Worm (Caenorhabditis elegans) whole organism, young adult: Measurements from ENCODE around the gene cyp-34A8.

ENCODE experiments used
- B0336.3 ChIP-seq: fragments of 200-800 bp; sonication (Bioruptor generic); IDR thresholded peaks from 2 replicates; pipeline ENCODE4 v1.3.6; 2022; ENCODE audit warnings: missing genetic modification characterization, missing compliant biosample characterization
- F22D6.2 ChIP-seq: sonication (generic microtip); optimal IDR thresholded peaks from 2 replicates; lab custom pipeline; 2016; ENCODE audit warnings: mild to moderate bottlenecking, missing genetic modification characterization, missing compliant biosample characterization
- F33H1.4 ChIP-seq: fragments of 200-800 bp; sonication (Bioruptor generic); IDR thresholded peaks from 2 replicates; pipeline ENCODE4 v1.3.6; 2022; ENCODE audit warnings: missing genetic modification reagents, missing genetic modification characterization, missing compliant biosample characterization
- F57A8.1 ChIP-seq: fragments of 200-800 bp; sonication (Bioruptor generic); optimal IDR thresholded peaks from 2 replicates; lab custom pipeline; 2018; ENCODE audit warnings: mild to moderate bottlenecking, missing genetic modification characterization, moderate library complexity, missing compliant biosample characterization
- K12H6.12 ChIP-seq: fragments of 200-800 bp; sonication (Bioruptor generic); optimal IDR thresholded peaks from 2 replicates; lab custom pipeline; 2018; ENCODE audit warnings: mild to moderate bottlenecking, missing genetic modification characterization, missing compliant biosample characterization
- T07F8.4 ChIP-seq: sonication (generic microtip); optimal IDR thresholded peaks from 2 replicates; lab custom pipeline; 2016; ENCODE audit warnings: mild to moderate bottlenecking, missing genetic modification characterization, moderate library complexity, missing compliant biosample characterization
- T26A5.8 ChIP-seq: sonication (generic microtip); optimal IDR thresholded peaks from 2 replicates; lab custom pipeline; 2016; ENCODE audit warnings: missing genetic modification characterization, missing compliant biosample characterization
- Y53F4B.3 ChIP-seq: fragments of 200-800 bp; sonication (Bioruptor generic); IDR thresholded peaks from 2 replicates; pipeline ENCODE4 v1.3.6; 2022; ENCODE audit warnings: missing genetic modification reagents, missing genetic modification characterization, missing compliant biosample characterization
- ama-1 ChIP-seq, 3 experiments: fragments of 150-350 bp in 1 of 3; sonication (generic microtip) in 2 of 3; optimal IDR thresholded peaks; 2 replicates each; lab custom pipeline; 2014 to 2018; ENCODE audit warnings: missing biosample characterization in 2 of 3, missing genetic modification characterization in 2 of 3, missing genetic modification reagents in 2 of 3
- aptf-2 ChIP-seq: fragments of 200-800 bp; sonication (Bioruptor generic); conservative IDR thresholded peaks from 2 replicates; pipeline ENCODE4 v1.3.6; 2022; ENCODE audit warnings: missing genetic modification reagents, missing genetic modification characterization, missing compliant biosample characterization
- attf-6 ChIP-seq: fragments of 200-800 bp; sonication (Bioruptor generic); IDR thresholded peaks from 2 replicates; pipeline ENCODE4 v1.3.6; 2022; ENCODE audit warnings: missing genetic modification reagents, missing genetic modification characterization, missing compliant biosample characterization
- bed-1 ChIP-seq: fragments of 200-800 bp; sonication (Bioruptor generic); IDR thresholded peaks from 2 replicates; pipeline ENCODE4 v1.3.6; 2022; ENCODE audit warnings: missing genetic modification reagents, missing genetic modification characterization, missing compliant biosample characterization
- bed-2 ChIP-seq: fragments of 200-800 bp; sonication (Bioruptor generic); IDR thresholded peaks from 2 replicates; pipeline ENCODE4 v1.3.6; 2022; ENCODE audit warnings: missing genetic modification reagents, missing genetic modification characterization, missing compliant biosample characterization
- cebp-2 ChIP-seq: fragments of 200-800 bp; sonication (Bioruptor generic); IDR thresholded peaks from 2 replicates; pipeline ENCODE4 v1.3.6; 2022; ENCODE audit warnings: missing genetic modification characterization, missing compliant biosample characterization
- ceh-100 ChIP-seq: fragments of 200-800 bp; sonication (Bioruptor generic); IDR thresholded peaks from 2 replicates; pipeline ENCODE4 v1.3.6; 2022; ENCODE audit warnings: missing genetic modification reagents, missing genetic modification characterization, missing compliant biosample characterization
- ceh-40 ChIP-seq: fragments of 200-800 bp; sonication (Bioruptor generic); IDR thresholded peaks from 2 replicates; pipeline ENCODE4 v1.3.6; 2022; ENCODE audit warnings: missing genetic modification characterization, missing compliant biosample characterization
- chd-7 ChIP-seq: sonication (generic microtip); optimal IDR thresholded peaks from 2 replicates; lab custom pipeline; 2016; ENCODE audit warnings: mild to moderate bottlenecking, missing genetic modification characterization, moderate library complexity, missing compliant biosample characterization
- dpff-1 ChIP-seq: sonication (generic microtip); optimal IDR thresholded peaks from 2 replicates; lab custom pipeline; 2017; ENCODE audit warnings: mild to moderate bottlenecking, missing genetic modification characterization, missing compliant biosample characterization
- dpl-1 ChIP-seq: fragments of 150-350 bp; optimal IDR thresholded peaks from 2 replicates; lab custom pipeline; 2014; ENCODE audit warnings: missing biosample characterization, missing genetic modification reagents, missing genetic modification characterization
- efl-1 ChIP-seq: fragments of 150-350 bp; optimal IDR thresholded peaks from 2 replicates; lab custom pipeline; 2014; ENCODE audit warnings: missing biosample characterization, missing genetic modification reagents, missing genetic modification characterization
- egl-44 ChIP-seq: fragments of 200-800 bp; sonication (Bioruptor generic); IDR thresholded peaks from 2 replicates; pipeline ENCODE4 v1.3.6; 2022; ENCODE audit warnings: missing genetic modification reagents, missing genetic modification characterization, missing compliant biosample characterization
- ekl-4 ChIP-seq: fragments of 200-800 bp; sonication (Bioruptor generic); IDR thresholded peaks from 2 replicates; pipeline ENCODE4 v1.3.6; 2022; ENCODE audit warnings: missing genetic modification reagents, missing genetic modification characterization, missing compliant biosample characterization
- hlh-12 ChIP-seq: sonication (generic microtip); optimal IDR thresholded peaks from 2 replicates; lab custom pipeline; 2016; ENCODE audit warnings: missing genetic modification characterization, missing compliant biosample characterization
- hrde-1 ChIP-seq: sonication (generic microtip); optimal IDR thresholded peaks from 2 replicates; lab custom pipeline; 2016; ENCODE audit warnings: missing genetic modification characterization, mild to moderate bottlenecking, missing compliant biosample characterization, moderate library complexity, missing genotype, missing genetic modification reagents, borderline replicate concordance
- lin-26 ChIP-seq: fragments of 200-800 bp; sonication (Bioruptor generic); IDR thresholded peaks from 2 replicates; pipeline ENCODE4 v1.3.6; 2022; ENCODE audit warnings: missing genetic modification reagents, missing genetic modification characterization, missing compliant biosample characterization
- lin-35 ChIP-seq, 3 experiments: fragments of 150-350 bp in 2 of 3; sonication (generic microtip) in 1 of 3; optimal IDR thresholded peaks; 2 replicates each; lab custom pipeline; 2014 to 2018; ENCODE audit warnings: missing biosample characterization in 3 of 3, missing genetic modification characterization in 3 of 3, missing genetic modification reagents in 3 of 3
- lin-54 ChIP-seq: fragments of 200-800 bp; sonication (Bioruptor generic); optimal IDR thresholded peaks from 2 replicates; lab custom pipeline; 2018; ENCODE audit warnings: mild to moderate bottlenecking, missing genetic modification characterization, missing compliant biosample characterization
- lsy-27 ChIP-seq: sonication (generic microtip); optimal IDR thresholded peaks from 2 replicates; lab custom pipeline; 2017; ENCODE audit warnings: missing genetic modification characterization, mild to moderate bottlenecking, missing compliant biosample characterization, antibody characterized with exemption, missing genotype, borderline replicate concordance; ENCODE audit not compliant: insufficient read depth
- madf-3 ChIP-seq: fragments of 200-800 bp; sonication (Bioruptor generic); IDR thresholded peaks from 2 replicates; pipeline ENCODE4 v1.3.6; 2022; ENCODE audit warnings: missing genetic modification reagents, missing genetic modification characterization, missing compliant biosample characterization
- nfyb-1 ChIP-seq: fragments of 200-800 bp; sonication (Bioruptor generic); IDR thresholded peaks from 2 replicates; pipeline ENCODE4 v1.3.6; 2022; ENCODE audit warnings: missing genetic modification reagents, missing genetic modification characterization, missing compliant biosample characterization
- nhr-80 ChIP-seq: sonication (generic microtip); optimal IDR thresholded peaks from 2 replicates; lab custom pipeline; 2016; ENCODE audit warnings: missing genetic modification characterization, missing compliant biosample characterization
- pbrm-1 ChIP-seq: fragments of 200-800 bp; sonication (Bioruptor generic); IDR thresholded peaks from 2 replicates; pipeline ENCODE4 v1.3.6; 2022; ENCODE audit warnings: missing genetic modification reagents, missing genetic modification characterization, missing compliant biosample characterization
- snpc-3.4 ChIP-seq: sonication (generic microtip); optimal IDR thresholded peaks from 2 replicates; lab custom pipeline; 2017; ENCODE audit warnings: missing genetic modification characterization, mild to moderate bottlenecking, missing compliant biosample characterization, antibody characterized with exemption, moderate library complexity, missing genotype, missing genetic modification reagents
- sptf-2 ChIP-seq: fragments of 200-800 bp; sonication (Bioruptor generic); optimal IDR thresholded peaks from 2 replicates; lab custom pipeline; 2018; ENCODE audit warnings: mild to moderate bottlenecking, missing genetic modification characterization, missing compliant biosample characterization
- tbx-9 ChIP-seq: sonication (generic microtip); optimal IDR thresholded peaks from 2 replicates; lab custom pipeline; 2016; ENCODE audit warnings: borderline replicate concordance, missing genetic modification characterization, inconsistent platforms, missing compliant biosample characterization
- unc-130 ChIP-seq: sonication (generic microtip); optimal IDR thresholded peaks from 2 replicates; lab custom pipeline; 2016; ENCODE audit warnings: missing genetic modification reagents, missing genetic modification characterization, missing compliant biosample characterization
- zfh-2 ChIP-seq: fragments of 200-800 bp; sonication (Bioruptor generic); conservative IDR thresholded peaks from 2 replicates; pipeline ENCODE4 v1.3.6; 2022; ENCODE audit warnings: missing genetic modification reagents, missing genetic modification characterization, missing compliant biosample characterization

Gene cyp-34A8

ce11 chrV:3981680-3982079, 14.1 kb upstream of the cyp-34A8 start, which contains the start of gene nlp-30:
Gene nlp-30 (plus strand): TSS chrV:3981980.
- TF ChIP-seq attf-6 (GFP tag; lab: Robert Waterston, UW) (no peak), ama-1 (optimal IDR thresholded peaks at IDR 0.05; lab: Kevin White, UChicago) (no peak), ama-1 (GFP tag; optimal IDR thresholded peaks at IDR 0.05; lab: Kevin White, UChicago) (no peak), lsy-27 (tag; lab: Kevin White, UChicago) (no peak), cebp-2 (GFP tag; lab: Robert Waterston, UW) (no peak), aptf-2 (no peak), F33H1.4 (GFP tag; lab: Robert Waterston, UW) (no peak)

- TF ChIP-seq egl-44 (GFP tag; lab: Robert Waterston, UW) (no peak), dpl-1 (GFP tag; lab: Kevin White, UChicago) (no peak), attf-6 (GFP tag; lab: Robert Waterston, UW) (no peak), sptf-2 (no peak), madf-3 (no peak), pbrm-1 (no peak), lin-54 (no peak), unc-130 (no peak), F22D6.2 (tag; lab: Kevin White, UChicago) (no peak), B0336.3 (GFP tag; lab: Robert Waterston, UW) (no peak), dpff-1 (tag; lab: Kevin White, UChicago) (no peak), ceh-100 (GFP tag; lab: Robert Waterston, UW) (no peak), snpc-3.4 (tag; lab: Kevin White, UChicago) (no peak), hlh-12 (tag; lab: Kevin White, UChicago) (no peak), aptf-2 (no peak)
- TF ChIP-seq, all 124 proteins: peak for 0
Measured at ce11 chrV:3980228-3980933, 12.8 kb upstream of the cyp-34A8 start.

ce11 chrV:3979819-3980218, 12.2 kb upstream of the cyp-34A8 start, which contains the start of gene nlp-31:
Gene nlp-31 (plus strand): TSS chrV:3980055.
- TF ChIP-seq ceh-40 (GFP tag; lab: Robert Waterston, UW) (no peak), lin-54 (no peak), Y53F4B.3 (GFP tag; lab: Robert Waterston, UW) (no peak), hrde-1 (tag; lab: Kevin White, UChicago) (no peak), bed-1 (no peak), T26A5.8 (no peak), chd-7 (tag; lab: Kevin White, UChicago) (no peak), F33H1.4 (GFP tag; lab: Robert Waterston, UW) (no peak), zfh-2 (GFP tag; lab: Robert Waterston, UW) (no peak), hlh-12 (tag; lab: Kevin White, UChicago) (no peak), bed-2 (GFP tag; lab: Robert Waterston, UW) (no peak), nfyb-1 (GFP tag; lab: Robert Waterston, UW) (no peak), tbx-9 (no peak), lin-26 (GFP tag; lab: Robert Waterston, UW) (no peak), T07F8.4 (no peak), F57A8.1 (no peak), cebp-2 (GFP tag; lab: Robert Waterston, UW) (no peak), ekl-4 (GFP tag; lab: Robert Waterston, UW) (no peak)

ce11 chrV:3979053-3979452, 11.4 kb upstream of the cyp-34A8 start, which contains the start of gene nlp-34:
Gene nlp-34 (minus strand): TSS chrV:3979134.
- TF ChIP-seq lin-54: no peak
- TF ChIP-seq lin-35 (GFP tag; optimal IDR thresholded peaks at IDR 0.05; lab: Kevin White, UChicago): no peak
- no peak for TF ChIP-seq K12H6.12 (tag; lab: Kevin White, UChicago)
- no peak for TF ChIP-seq nhr-80 (tag; lab: Kevin White, UChicago)
- no peak for TF ChIP-seq efl-1 (GFP tag; lab: Kevin White, UChicago)
- TF ChIP-seq, all 124 proteins: peak for 0
